Worm (Caenorhabditis elegans) whole organism, L3 larva: ENCODE data around the gene trpp-3.

Source experiments
- ceh-28 ChIP-seq: fragments of 150-350 bp; optimal IDR thresholded peaks from 2 replicates; lab custom pipeline; 2014; ENCODE audit warnings: missing biosample characterization, missing genetic modification reagents, missing genetic modification characterization
- ceh-82 ChIP-seq: fragments of 150-350 bp; optimal IDR thresholded peaks from 2 replicates; lab custom pipeline; 2014; ENCODE audit warnings: missing biosample characterization, missing genetic modification characterization
- daf-12 ChIP-seq: fragments of 150-350 bp; optimal IDR thresholded peaks from 2 replicates; lab custom pipeline; 2014; ENCODE audit warnings: missing biosample characterization, missing genetic modification reagents, missing genetic modification characterization
- elt-2 ChIP-seq: sonication (generic microtip); optimal IDR thresholded peaks from 2 replicates; lab custom pipeline; 2016; ENCODE audit warnings: missing genetic modification reagents, mild to moderate bottlenecking, missing genetic modification characterization, missing compliant biosample characterization
- nhr-11 ChIP-seq: fragments of 150-350 bp; optimal IDR thresholded peaks from 2 replicates; lab custom pipeline; 2014; ENCODE audit warnings: missing biosample characterization, missing genetic modification characterization
- nhr-12 ChIP-seq: fragments of 150-350 bp; optimal IDR thresholded peaks from 2 replicates; lab custom pipeline; 2014; ENCODE audit warnings: missing biosample characterization, missing genetic modification characterization
- nhr-237 ChIP-seq: fragments of 150-350 bp; optimal IDR thresholded peaks from 2 replicates; lab custom pipeline; 2014; ENCODE audit warnings: missing biosample characterization, missing genetic modification characterization
- nhr-77 ChIP-seq: fragments of 150-350 bp; optimal IDR thresholded peaks from 2 replicates; lab custom pipeline; 2014; ENCODE audit warnings: missing biosample characterization, missing genetic modification characterization
- sea-2 ChIP-seq: fragments of 150-350 bp; sonication (generic microtip); optimal IDR thresholded peaks from 4 replicates; lab custom pipeline; 2014; ENCODE audit warnings: missing biosample characterization, missing genetic modification reagents, missing genetic modification characterization
- tbx-2 ChIP-seq: sonication (generic microtip); optimal IDR thresholded peaks from 2 replicates; lab custom pipeline; 2016; ENCODE audit warnings: mild to moderate bottlenecking, missing genetic modification characterization, missing compliant biosample characterization
- ztf-11 ChIP-seq: fragments of 150-350 bp; optimal IDR thresholded peaks from 2 replicates; lab custom pipeline; 2014; ENCODE audit warnings: missing biosample characterization, missing genetic modification characterization

DNA sequence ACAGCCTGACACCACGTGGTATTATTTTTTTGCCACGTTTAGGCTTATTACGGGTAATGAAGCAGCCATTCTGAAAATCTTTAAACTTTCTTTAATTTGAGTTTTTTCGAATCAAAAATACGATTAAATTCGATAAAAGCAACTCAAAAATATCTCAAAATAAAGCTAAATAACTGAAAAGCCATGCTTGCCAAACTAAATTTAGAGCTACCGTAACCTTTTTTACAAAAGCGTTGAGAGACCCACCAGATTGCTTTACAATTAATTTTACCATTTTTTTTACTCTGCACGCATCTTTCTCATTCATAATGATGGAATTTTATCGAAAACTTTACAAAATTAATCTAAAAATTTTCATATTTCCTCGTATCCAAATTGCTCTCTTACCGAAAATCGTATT is 37.3 kb upstream of the trpp-3 start:
- TF ChIP-seq ceh-82 (tag; lab: Kevin White, UChicago) = no peak
- no peak for TF ChIP-seq ztf-11 (tag; lab: Kevin White, UChicago)
- no peak for TF ChIP-seq sea-2
- no peak for TF ChIP-seq nhr-237 (tag; lab: Kevin White, UChicago)
- TF ChIP-seq ceh-28 (tag; lab: Kevin White, UChicago) = no peak
- TF ChIP-seq nhr-77 (tag; lab: Kevin White, UChicago) = no peak
- TF ChIP-seq daf-12 (tag; lab: Kevin White, UChicago) = no peak
- no peak for TF ChIP-seq nhr-11 (tag; lab: Kevin White, UChicago)
- no peak for TF ChIP-seq nhr-12 (tag; lab: Kevin White, UChicago)
- no peak for TF ChIP-seq tbx-2 (tag; lab: Kevin White, UChicago)
- TF ChIP-seq elt-2 (tag; lab: Kevin White, UChicago) = no peak
